Worm (Caenorhabditis elegans) whole organism, L4/young adult: Measurements from ENCODE around the gene pxmp-4.

ENCODE experiments used
- W03F9.2 ChIP-seq: fragments of 150-350 bp; optimal IDR thresholded peaks from 2 replicates; lab custom pipeline; 2014; ENCODE audit warnings: missing biosample characterization, missing genetic modification characterization
- dao-5 ChIP-seq: sonication (generic microtip); optimal IDR thresholded peaks from 2 replicates; lab custom pipeline; 2016; ENCODE audit warnings: missing genotype, missing genetic modification characterization, moderate library complexity, missing compliant biosample characterization
- him-1 ChIP-seq: sonication (generic microtip); optimal IDR thresholded peaks from 2 replicates; lab custom pipeline; 2016; ENCODE audit warnings: missing genotype, missing genetic modification reagents, missing genetic modification characterization, missing compliant biosample characterization

ce11 chrIV:372146-372789 is 35.3 kb upstream of the pxmp-4 start:
- TF ChIP-seq him-1 (tag; lab: Kevin White, UChicago), result no peak
- TF ChIP-seq W03F9.2 (tag; lab: Kevin White, UChicago), result no peak
- TF ChIP-seq dao-5, result no peak
